Worm (Caenorhabditis elegans): ENCODE data around the gene clec-163.

DNA sequence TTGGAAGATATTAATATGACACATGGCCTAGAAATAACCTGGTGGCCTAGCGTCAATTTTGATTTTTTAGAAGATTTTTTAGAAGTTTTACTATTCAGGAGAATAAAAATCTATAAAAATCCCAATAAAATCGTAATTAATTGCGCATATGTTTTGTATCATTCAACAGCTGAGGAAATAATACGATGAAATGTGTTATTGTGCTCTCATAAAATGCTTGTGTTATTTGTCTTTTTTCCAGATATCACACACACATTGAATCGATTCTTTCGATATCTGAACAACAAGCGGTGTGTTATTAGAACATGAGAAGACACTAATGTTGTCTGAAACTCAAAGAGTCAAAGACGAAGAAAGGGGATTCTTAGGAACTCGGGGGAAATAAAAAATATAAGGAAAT lies 30.9 kb downstream of the clec-163 start:
- no peak for TF ChIP-seq B0310.2 (tag; optimal IDR thresholded peaks at IDR 0.05)
- TF ChIP-seq ama-1 (optimal IDR thresholded peaks at IDR 0.05) = no peak
- no peak for TF ChIP-seq hmbx-1 (tag; optimal IDR thresholded peaks at IDR 0.05)
- TF ChIP-seq scrt-1 (GFP tag; IDR thresholded peaks at IDR 0.05) = no peak
- no peak for TF ChIP-seq hnd-1 (tag; optimal IDR thresholded peaks at IDR 0.05)
- TF ChIP-seq ets-7 (tag; optimal IDR thresholded peaks at IDR 0.05) = no peak
- no peak for TF ChIP-seq tbx-37 (GFP tag; conservative IDR thresholded peaks at IDR 0.05)
- TF ChIP-seq ceh-13 (GFP tag; optimal IDR thresholded peaks at IDR 0.05) = no peak
- TF ChIP-seq F13C5.2 (tag; optimal IDR thresholded peaks at IDR 0.05) = no peak
- TF ChIP-seq flt-1 (GFP tag; IDR thresholded peaks at IDR 0.05) = no peak
- no peak for TF ChIP-seq tbx-11 (GFP tag; IDR thresholded peaks at IDR 0.05)
- no peak for TF ChIP-seq pes-1 (GFP tag; IDR thresholded peaks at IDR 0.05)
- no peak for TF ChIP-seq hmg-4 (GFP tag; optimal IDR thresholded peaks at IDR 0.05)

Measured in whole organism, early embryonic.